Worm (Caenorhabditis elegans): ENCODE results near the gene C27B7.5.

The C27B7.5 gene

DNA sequence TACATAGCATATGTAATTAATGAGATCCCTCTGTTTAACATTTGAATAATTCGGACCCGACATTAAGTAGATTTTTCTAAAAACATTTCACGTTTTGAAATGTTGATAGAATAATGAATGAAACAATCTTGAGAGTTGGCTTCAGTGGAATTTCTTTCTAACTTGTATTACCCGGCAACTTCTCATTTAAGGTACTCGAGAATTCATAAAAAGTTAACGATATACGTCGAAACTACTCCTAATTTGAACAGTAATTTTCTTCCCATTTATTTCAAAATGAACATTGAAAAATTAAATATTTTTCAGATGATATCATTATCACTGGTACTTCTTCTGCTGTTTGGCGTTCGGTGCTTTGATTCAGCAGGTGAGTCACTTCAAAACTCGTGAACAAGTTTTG lies 5.3 kb downstream of the C27B7.5 start, which contains the start of gene C27B7.7:
Gene C27B7.7, plus strand, starts transcription at position 301 of the 400 bp plus-strand sequence.
- TF ChIP-seq gmeb-1 (tag; optimal IDR thresholded peaks at IDR 0.05) (no peak), nhr-21 (tag; optimal IDR thresholded peaks at IDR 0.05) (no peak), unc-55 (GFP tag; optimal IDR thresholded peaks at IDR 0.05) (no peak), elt-3 (tag; optimal IDR thresholded peaks at IDR 0.05) (no peak), ztf-11 (tag; optimal IDR thresholded peaks at IDR 0.05) (no peak), unc-39 (tag; optimal IDR thresholded peaks at IDR 0.05) (no peak), nhr-12 (tag; optimal IDR thresholded peaks at IDR 0.05) (no peak), nhr-129 (tag; optimal IDR thresholded peaks at IDR 0.05) (no peak), ztf-4 (tag; optimal IDR thresholded peaks at IDR 0.05) (no peak)

DNA sequence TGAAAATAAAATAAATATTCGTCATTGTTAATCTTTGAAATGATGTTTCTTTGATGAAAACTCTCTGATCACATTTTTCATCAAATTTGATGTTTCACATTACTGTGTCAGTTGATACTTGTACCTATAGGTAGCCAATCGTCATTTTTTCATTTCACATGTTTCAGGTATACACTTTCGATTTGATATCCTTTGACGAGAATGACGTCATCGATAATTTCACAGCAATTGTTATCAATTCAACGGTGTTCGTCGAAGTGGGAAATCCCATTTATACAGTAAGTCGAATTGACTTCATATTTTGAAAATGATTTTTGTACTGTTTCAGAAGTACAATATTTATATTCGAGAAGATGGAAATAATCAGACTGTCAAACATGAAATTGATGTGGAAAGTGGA lies 12.7 kb downstream of the C27B7.5 start:
- TF ChIP-seq sma-3 (GFP tag; optimal IDR thresholded peaks at IDR 0.05) (peak; percentile 67), blmp-1 (tag; optimal IDR thresholded peaks at IDR 0.05; ENCODE audit: insufficient read depth) (no peak)

DNA sequence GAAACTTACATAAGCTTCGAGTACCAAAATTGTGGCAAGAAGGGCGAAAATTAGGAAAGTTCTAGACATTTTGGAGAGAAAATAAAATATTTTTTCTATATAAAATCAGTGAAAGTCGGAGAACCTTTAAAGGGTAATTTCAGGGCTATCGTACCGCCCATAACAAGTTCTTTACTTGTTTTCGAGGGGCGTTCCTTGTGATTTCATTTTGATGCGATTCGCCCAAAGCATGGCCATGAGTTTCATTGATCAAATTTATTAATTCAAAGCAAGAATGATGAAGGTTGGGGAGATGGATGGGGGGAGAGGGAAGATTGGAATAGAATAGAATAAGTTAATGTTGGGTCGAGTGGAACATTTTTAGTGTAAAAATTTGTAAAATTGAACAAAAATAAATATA lies 14.6 kb downstream of the C27B7.5 start, which contains the start of gene C27B7.9:
Gene C27B7.9, minus strand, starts transcription at position 101 of the 400 bp plus-strand sequence.
- TF ChIP-seq nhr-129 (tag; optimal IDR thresholded peaks at IDR 0.05) (no peak), R02D3.7 (tag; optimal IDR thresholded peaks at IDR 0.05) (no peak), ZK546.5 (tag; optimal IDR thresholded peaks at IDR 0.05) (no peak), unc-55 (GFP tag; optimal IDR thresholded peaks at IDR 0.05) (no peak), elt-1 (tag; optimal IDR thresholded peaks at IDR 0.05) (no peak), blmp-1 (tag; optimal IDR thresholded peaks at IDR 0.05; ENCODE audit: insufficient read depth) (no peak), aly-2 (tag; optimal IDR thresholded peaks at IDR 0.05) (no peak), crh-2 (tag; optimal IDR thresholded peaks at IDR 0.05) (no peak), unc-39 (tag; optimal IDR thresholded peaks at IDR 0.05) (no peak), ama-1 (optimal IDR thresholded peaks at IDR 0.05) (no peak), lin-39 (tag; optimal IDR thresholded peaks at IDR 0.05) (no peak), nhr-10 (tag; optimal IDR thresholded peaks at IDR 0.05) (no peak)

DNA sequence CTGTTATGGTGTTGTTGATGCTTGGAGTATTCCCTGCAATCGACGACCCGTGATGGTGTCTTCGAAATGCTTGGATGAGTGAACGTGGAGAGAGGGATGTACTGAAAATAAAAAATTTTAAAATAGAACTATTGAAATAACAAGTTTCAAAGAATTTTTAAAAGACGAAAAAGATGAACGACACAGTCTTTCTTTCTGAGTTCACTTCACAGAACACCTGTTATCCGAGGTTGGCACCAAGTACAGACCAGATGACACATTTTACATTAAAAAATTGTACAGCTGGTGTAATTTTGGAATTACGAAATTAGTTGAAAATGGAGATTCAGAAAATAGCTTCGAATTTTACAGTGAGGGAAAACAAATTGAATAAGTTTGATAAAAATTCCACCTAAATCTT lies 17.3 kb downstream of the C27B7.5 start, which contains the start of gene rap-1:
Gene rap-1, minus strand, starts transcription at position 101 of the 400 bp plus-strand sequence.
- TF ChIP-seq snpc-4 (tag; optimal IDR thresholded peaks at IDR 0.05) = no peak
- TF ChIP-seq nhr-129 (tag; optimal IDR thresholded peaks at IDR 0.05) = no peak
- no peak for TF ChIP-seq C34F6.9 (tag; optimal IDR thresholded peaks at IDR 0.05)
- no peak for TF ChIP-seq ztf-1 (GFP tag; conservative IDR thresholded peaks at IDR 0.05)
- no peak for TF ChIP-seq egl-27 (tag; optimal IDR thresholded peaks at IDR 0.05)
- no peak for TF ChIP-seq sem-4 (tag; optimal IDR thresholded peaks at IDR 0.05)
- no peak for TF ChIP-seq nhr-21 (tag; optimal IDR thresholded peaks at IDR 0.05)
- no peak for TF ChIP-seq aly-2 (tag; optimal IDR thresholded peaks at IDR 0.05)
- no peak for TF ChIP-seq elt-1 (tag; optimal IDR thresholded peaks at IDR 0.05)
- TF ChIP-seq crh-2 (tag; optimal IDR thresholded peaks at IDR 0.05) = no peak
- no peak for TF ChIP-seq ztf-11 (tag; optimal IDR thresholded peaks at IDR 0.05)
- no peak for TF ChIP-seq lin-11 (tag; optimal IDR thresholded peaks at IDR 0.05)
- TF ChIP-seq nhr-77 (tag; optimal IDR thresholded peaks at IDR 0.05) = no peak
- TF ChIP-seq unc-55 (GFP tag; optimal IDR thresholded peaks at IDR 0.05) = no peak

DNA sequence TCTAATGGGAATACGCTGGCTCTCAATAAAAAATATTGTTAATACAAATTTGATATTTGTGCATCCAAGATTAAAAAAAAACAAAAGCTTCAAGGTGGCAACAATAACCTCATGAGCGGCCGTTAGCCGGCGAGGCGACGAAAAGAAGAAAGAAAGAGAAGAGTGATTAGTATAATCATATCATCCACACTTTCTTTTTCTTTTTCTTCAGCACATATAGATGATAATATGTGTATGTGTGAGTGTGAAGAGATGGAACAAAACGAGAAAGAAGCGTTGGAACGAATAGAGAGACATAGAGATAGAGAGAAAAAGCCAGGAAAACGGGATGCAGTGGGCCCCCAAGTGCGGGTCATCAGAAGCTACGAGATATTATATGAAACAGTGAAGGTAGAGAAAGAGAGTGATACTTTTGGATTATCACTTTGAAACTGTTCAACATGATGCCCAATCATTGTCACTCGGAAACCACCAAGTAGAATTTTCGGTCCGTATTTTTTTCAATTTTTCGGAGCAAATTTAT lies 18.9 kb downstream of the C27B7.5 start:
- no peak for TF ChIP-seq unc-39 (tag; optimal IDR thresholded peaks at IDR 0.05)
- peak; percentile 38 for TF ChIP-seq F13H6.1 (tag; optimal IDR thresholded peaks at IDR 0.05)
- peak; percentile 29 for TF ChIP-seq lin-13 (GFP tag; optimal IDR thresholded peaks at IDR 0.05)
- peak; percentile 4 for TF ChIP-seq crh-2 (tag; optimal IDR thresholded peaks at IDR 0.05)
- no peak for TF ChIP-seq snpc-4 (tag; optimal IDR thresholded peaks at IDR 0.05)
- TF ChIP-seq unc-55 (GFP tag; optimal IDR thresholded peaks at IDR 0.05) = peak; percentile 6
- TF ChIP-seq C34F6.9 (tag; optimal IDR thresholded peaks at IDR 0.05) = peak; percentile 28
- TF ChIP-seq sma-9 (GFP tag; optimal IDR thresholded peaks at IDR 0.05) = peak; percentile 28
- TF ChIP-seq sma-9 (tag; optimal IDR thresholded peaks at IDR 0.05) = no peak
- no peak for TF ChIP-seq ztf-4 (tag; optimal IDR thresholded peaks at IDR 0.05)
- TF ChIP-seq fos-1 (tag; optimal IDR thresholded peaks at IDR 0.05) = peak; percentile 12
- no peak for TF ChIP-seq elt-3 (tag; optimal IDR thresholded peaks at IDR 0.05)
- TF ChIP-seq lsy-2 (tag; optimal IDR thresholded peaks at IDR 0.05) = peak in 1 of 2 experiments; percentile 49
- TF ChIP-seq nhr-21 (tag; optimal IDR thresholded peaks at IDR 0.05) = peak; percentile 13

DNA sequence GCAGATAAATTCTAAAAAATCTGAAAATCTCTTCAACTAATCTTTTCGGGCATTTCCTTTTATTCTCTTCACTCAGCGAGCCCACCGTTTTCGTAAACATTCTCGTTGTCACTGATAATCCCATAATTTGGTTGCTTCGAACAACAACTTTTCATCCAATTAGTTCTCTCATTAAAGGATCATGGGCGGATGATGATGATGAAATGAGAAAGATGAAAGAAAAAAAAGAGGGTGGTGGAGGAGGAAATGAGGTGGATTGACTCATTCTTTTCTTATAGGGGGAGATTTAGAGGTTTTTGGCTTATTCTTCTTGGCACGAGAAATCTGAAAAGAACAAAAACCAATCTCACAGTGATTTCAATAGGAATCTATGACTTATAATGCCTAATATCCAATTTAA lies 19.7 kb downstream of the C27B7.5 start:
- TF ChIP-seq C34F6.9 (tag; optimal IDR thresholded peaks at IDR 0.05) (peak; percentile 35), sma-9 (GFP tag; optimal IDR thresholded peaks at IDR 0.05) (peak; percentile 0), sma-9 (tag; optimal IDR thresholded peaks at IDR 0.05) (no peak), lin-13 (GFP tag; optimal IDR thresholded peaks at IDR 0.05) (no peak), nhr-21 (tag; optimal IDR thresholded peaks at IDR 0.05) (no peak), nhr-12 (tag; optimal IDR thresholded peaks at IDR 0.05) (no peak), fos-1 (tag; optimal IDR thresholded peaks at IDR 0.05) (peak; percentile 14)

All from whole organism, L2 larva.